Fruit fly (Drosophila melanogaster): ENCODE measurements around the gene gdl-ORF39.

Gene gdl-ORF39

dm6 chr3L:15506174-15506926, 2.9 kb upstream of the gdl-ORF39 start:
- peak; percentile 21 for TF ChIP-seq Med (GFP tag)
- no peak for TF ChIP-seq CG1602 (GFP tag; optimal IDR thresholded peaks at IDR 0.05)
- no peak for TF ChIP-seq Ets65A (GFP tag)
- no peak for TF ChIP-seq Mad (GFP tag; optimal IDR thresholded peaks at IDR 0.05)
- TF ChIP-seq gcm2 (GFP tag; optimal IDR thresholded peaks at IDR 0.05), result no peak
- TF ChIP-seq mirr (GFP tag; optimal IDR thresholded peaks at IDR 0.05), result peak; percentile 8
- TF ChIP-seq exex (tag; optimal IDR thresholded peaks at IDR 0.05), result peak; percentile 25
- peak in 1 of 2 experiments; percentile 58 for TF ChIP-seq Pdp1 (GFP tag; optimal IDR thresholded peaks at IDR 0.05)
- no peak for TF ChIP-seq pros (GFP tag; optimal IDR thresholded peaks at IDR 0.05)
- TF ChIP-seq BtbVII (GFP tag; optimal IDR thresholded peaks at IDR 0.05), result peak; percentile 11
- no peak for TF ChIP-seq NC2β (GFP tag; optimal IDR thresholded peaks at IDR 0.05)
- TF ChIP-seq Gsc (GFP tag; IDR thresholded peaks at IDR 0.05), result no peak
- no peak for TF ChIP-seq hkb (optimal IDR thresholded peaks at IDR 0.05)
- TF ChIP-seq hkb (GFP tag; IDR thresholded peaks at IDR 0.05), result no peak
- TF ChIP-seq CG10431 (GFP tag; optimal IDR thresholded peaks at IDR 0.05), result no peak
- TF ChIP-seq tll (GFP tag; optimal IDR thresholded peaks at IDR 0.05), result no peak
- no peak for TF ChIP-seq ab (GFP tag; optimal IDR thresholded peaks at IDR 0.05)
- TF ChIP-seq sens (GFP tag), result peak; percentile 66

- TF ChIP-seq Poxn (GFP tag; IDR thresholded peaks at IDR 0.05), result no peak
- TF ChIP-seq Pdp1 (GFP tag; optimal IDR thresholded peaks at IDR 0.05), result peak in 1 of 2 experiments; percentile 90
- TF ChIP-seq cwo (GFP tag; optimal IDR thresholded peaks at IDR 0.05), result peak; percentile 15
- peak; percentile 62 for TF ChIP-seq sens (GFP tag)
- peak; percentile 11 for TF ChIP-seq CG3163 (GFP tag; optimal IDR thresholded peaks at IDR 0.05)
- TF ChIP-seq NK7.1 (GFP tag; optimal IDR thresholded peaks at IDR 0.05), result no peak
- TF ChIP-seq bbx (GFP tag; IDR thresholded peaks at IDR 0.05; ENCODE audit: partially characterized antibody), result peak; percentile 15; the same call in 1 of the 2 replicates
- no peak for TF ChIP-seq B-H1 (GFP tag; IDR thresholded peaks at IDR 0.05)
- 0 out of 2 replicates have a peak, but pooled peaks have one; percentile 4 for TF ChIP-seq Xrp1 (GFP tag; IDR thresholded peaks at IDR 0.05)
- TF ChIP-seq pros (GFP tag; optimal IDR thresholded peaks at IDR 0.05), result peak; percentile 2
- no peak for TF ChIP-seq CG17359 (tag; optimal IDR thresholded peaks at IDR 0.05)
- TF ChIP-seq CG14441 (GFP tag; IDR thresholded peaks at IDR 0.05), result peak; percentile 9; the same call in 1 of the 2 replicates
- TF ChIP-seq CG12744 (GFP tag; optimal IDR thresholded peaks at IDR 0.05), result no peak
- TF ChIP-seq dm (GFP tag; optimal IDR thresholded peaks at IDR 0.05), result peak; percentile 33
- 0 out of 3 replicates have a peak, but pooled peaks have one; percentile 10 for TF ChIP-seq Opbp (GFP tag; IDR thresholded peaks at IDR 0.05; ENCODE audit: partially characterized antibody)
- TF ChIP-seq Hr78 (GFP tag; optimal IDR thresholded peaks at IDR 0.05), result peak in 1 of 2 experiments; percentile 81
- TF ChIP-seq CG2199 (GFP tag; IDR thresholded peaks at IDR 0.05), result 0 out of 3 replicates have a peak, but pooled peaks have one; percentile 35
- peak; percentile 66 for TF ChIP-seq yki (optimal IDR thresholded peaks at IDR 0.05)
- TF ChIP-seq cad (GFP tag; optimal IDR thresholded peaks at IDR 0.05), result peak; percentile 2
- 0 out of 4 replicates have a peak, but pooled peaks have one; percentile 46 for TF ChIP-seq Dll (GFP tag; IDR thresholded peaks at IDR 0.05; ENCODE audit: partially characterized antibody)
- 0 out of 4 replicates have a peak, but pooled peaks have one; percentile 29 for TF ChIP-seq chinmo (GFP tag; IDR thresholded peaks at IDR 0.05; ENCODE audit: partially characterized antibody)
- 0 out of 3 replicates have a peak, but pooled peaks have one; percentile 11 for TF ChIP-seq Doc3 (GFP tag; IDR thresholded peaks at IDR 0.05; ENCODE audit: partially characterized antibody)
- peak; percentile 95 to 97 for TF ChIP-seq Trl (optimal IDR thresholded peaks at IDR 0.05)
- TF ChIP-seq Trl (GFP tag; optimal IDR thresholded peaks at IDR 0.05), result no peak
- peak; percentile 90 for TF ChIP-seq CG17802 (tag; optimal IDR thresholded peaks at IDR 0.05)
- TF ChIP-seq chm (GFP tag; IDR thresholded peaks at IDR 0.05), result 0 out of 2 replicates have a peak, but pooled peaks have one; percentile 21
- no peak for TF ChIP-seq CG5180 (GFP tag; optimal IDR thresholded peaks at IDR 0.05)
- TF ChIP-seq CG7271 (tag; optimal IDR thresholded peaks at IDR 0.05), result no peak
- peak; percentile 47 for TF ChIP-seq CG4707 (GFP tag; optimal IDR thresholded peaks at IDR 0.05)
- TF ChIP-seq CG9437 (GFP tag; optimal IDR thresholded peaks at IDR 0.05), result peak; percentile 19
- no peak for TF ChIP-seq HLH54F (GFP tag; optimal IDR thresholded peaks at IDR 0.05)
These were observed 1.9 kb upstream of the gdl-ORF39 start for dm6 chr3L:15507148-15507896.

All from whole organism, embryonic.